Fruit fly (Drosophila melanogaster): Measurements from ENCODE around the gene scrib.

Gene scrib

dm6 chr3R:26539140-26539539, 3.0 kb downstream of the scrib start:
- TF ChIP-seq noc (tag; optimal IDR thresholded peaks at IDR 0.05): no peak

dm6 chr3R:26540385-26540815, 4.2 kb downstream of the scrib start:
- TF ChIP-seq noc (tag; optimal IDR thresholded peaks at IDR 0.05): peak; percentile 49

- TF ChIP-seq noc (tag; optimal IDR thresholded peaks at IDR 0.05): no peak
Measured at dm6 chr3R:26541277-26541676, 5.1 kb downstream of the scrib start.

- no peak for TF ChIP-seq noc (tag; optimal IDR thresholded peaks at IDR 0.05)
Measured at dm6 chr3R:26542108-26542507, 6.0 kb downstream of the scrib start.

- no peak for TF ChIP-seq noc (tag; optimal IDR thresholded peaks at IDR 0.05)
Measured at dm6 chr3R:26542721-26543440, 6.7 kb downstream of the scrib start.

dm6 chr3R:26543441-26543826, 7.3 kb downstream of the scrib start:
- no peak for TF ChIP-seq noc (tag; optimal IDR thresholded peaks at IDR 0.05)

dm6 chr3R:26546324-26546922, 10.3 kb downstream of the scrib start:
- TF ChIP-seq noc (tag; optimal IDR thresholded peaks at IDR 0.05): no peak

- TF ChIP-seq noc (tag; optimal IDR thresholded peaks at IDR 0.05): peak; percentile 26
Measured at dm6 chr3R:26547660-26548067, 11.5 kb downstream of the scrib start.

- TF ChIP-seq noc (tag; optimal IDR thresholded peaks at IDR 0.05): no peak
Measured at dm6 chr3R:26548964-26549363, 12.8 kb downstream of the scrib start.

- TF ChIP-seq noc (tag; optimal IDR thresholded peaks at IDR 0.05): no peak
Measured at dm6 chr3R:26549561-26550223, 13.5 kb downstream of the scrib start.

dm6 chr3R:26552217-26552616, 16.1 kb downstream of the scrib start:
- TF ChIP-seq noc (tag; optimal IDR thresholded peaks at IDR 0.05): no peak

dm6 chr3R:26553344-26553743, 17.2 kb downstream of the scrib start:
- no peak for TF ChIP-seq noc (tag; optimal IDR thresholded peaks at IDR 0.05)

dm6 chr3R:26555642-26556278, 19.6 kb downstream of the scrib start:
- peak; percentile 75 for TF ChIP-seq noc (tag; optimal IDR thresholded peaks at IDR 0.05)

dm6 chr3R:26556544-26557346, 20.6 kb downstream of the scrib start:
- peak; percentile 34 for TF ChIP-seq noc (tag; optimal IDR thresholded peaks at IDR 0.05)

- TF ChIP-seq noc (tag; optimal IDR thresholded peaks at IDR 0.05): peak; percentile 85
Measured at dm6 chr3R:26557532-26558244, 21.5 kb downstream of the scrib start.
